Fruit fly (Drosophila melanogaster) whole organism, pupa: ENCODE results near the gene synr.

Experiments
- CG10348 ChIP-seq: fragments of 200-800 bp; sonication (Bioruptor generic); IDR thresholded peaks from 2 replicates; pipeline ENCODE4 v1.3.6; 2022; ENCODE audit warnings: missing biosample characterization, missing genetic modification characterization
- CG12605 ChIP-seq: fragments of 200-800 bp; sonication (Bioruptor generic); IDR thresholded peaks from 2 replicates; pipeline ENCODE4 v1.3.6; 2022; ENCODE audit warnings: missing biosample characterization, missing genetic modification characterization
- CG13204 ChIP-seq: fragments of 200-800 bp; sonication (Bioruptor generic); optimal IDR thresholded peaks from 2 replicates; lab custom pipeline; 2018; ENCODE audit warnings: missing biosample characterization, mild to moderate bottlenecking, missing genetic modification characterization, moderate library complexity
- CG14655 ChIP-seq: fragments of 200-800 bp; sonication (Bioruptor generic); optimal IDR thresholded peaks from 3 replicates; lab custom pipeline; 2017; ENCODE audit warnings: mild to moderate bottlenecking, missing biosample characterization, missing genetic modification reagents, missing genetic modification characterization
- CG15710 ChIP-seq: fragments of 200-800 bp; sonication (Bioruptor generic); optimal IDR thresholded peaks from 2 replicates; lab custom pipeline; 2018; ENCODE audit warnings: missing biosample characterization, mild to moderate bottlenecking, missing genetic modification characterization, moderate library complexity
- CG17806 ChIP-seq: fragments of 200-800 bp; sonication (Bioruptor generic); optimal IDR thresholded peaks from 2 replicates; lab custom pipeline; 2018; ENCODE audit warnings: missing biosample characterization, mild to moderate bottlenecking, missing genetic modification characterization, moderate library complexity
- CG32121 ChIP-seq: fragments of 200-800 bp; sonication (Bioruptor generic); IDR thresholded peaks from 2 replicates; pipeline ENCODE4 v1.3.6; 2022; ENCODE audit warnings: missing biosample characterization, missing genetic modification characterization
- CG34367 ChIP-seq: fragments of 200-800 bp; sonication (Bioruptor generic); optimal IDR thresholded peaks from 2 replicates; lab custom pipeline; 2018; ENCODE audit warnings: missing biosample characterization, mild to moderate bottlenecking, missing genetic modification characterization
- CG4496 ChIP-seq: fragments of 200-800 bp; sonication (Bioruptor generic); IDR thresholded peaks from 3 replicates; pipeline ENCODE4 v1.3.6; 2022; ENCODE audit warnings: missing biosample characterization, missing genetic modification characterization
- CG8159 ChIP-seq: fragments of 200-800 bp; sonication (Bioruptor generic); optimal IDR thresholded peaks from 3 replicates; lab custom pipeline; 2018; ENCODE audit warnings: missing biosample characterization, mild to moderate bottlenecking, missing genetic modification characterization, moderate library complexity
- CG8301 ChIP-seq: fragments of 200-800 bp; sonication (Bioruptor generic); optimal IDR thresholded peaks from 2 replicates; lab custom pipeline; 2018; ENCODE audit warnings: missing biosample characterization, mild to moderate bottlenecking, missing genetic modification characterization
- CG9948 ChIP-seq: fragments of 200-800 bp; sonication (Bioruptor generic); optimal IDR thresholded peaks from 2 replicates; lab custom pipeline; 2018; ENCODE audit warnings: missing biosample characterization, mild to moderate bottlenecking, missing genetic modification characterization, moderate library complexity
- D1 ChIP-seq: fragments of 200-800 bp; sonication (Bioruptor generic); optimal IDR thresholded peaks from 2 replicates; lab custom pipeline; 2018; ENCODE audit warnings: missing biosample characterization, mild to moderate bottlenecking, missing genetic modification characterization, moderate library complexity
- EcR ChIP-seq: fragments of 200-800 bp; sonication (Bioruptor generic); optimal IDR thresholded peaks from 3 replicates; lab custom pipeline; 2019; ENCODE audit warnings: missing biosample characterization, missing genetic modification characterization, mild to moderate bottlenecking, moderate library complexity, missing genetic modification reagents
- Ets98B ChIP-seq: fragments of 200-800 bp; sonication (Bioruptor generic); IDR thresholded peaks from 2 replicates; pipeline ENCODE4 v1.3.6; 2022; ENCODE audit warnings: missing biosample characterization, missing genetic modification characterization
- Pif1A ChIP-seq: fragments of 200-800 bp; sonication (Bioruptor generic); optimal IDR thresholded peaks from 3 replicates; lab custom pipeline; 2016; ENCODE audit warnings: missing biosample characterization, missing genetic modification characterization
- Pif1B ChIP-seq: fragments of 200-800 bp; sonication (Bioruptor generic); optimal IDR thresholded peaks from 3 replicates; lab custom pipeline; 2016; ENCODE audit warnings: missing biosample characterization, missing genetic modification characterization
- Snoo ChIP-seq: fragments of 200-800 bp; sonication (Bioruptor generic); optimal IDR thresholded peaks from 3 replicates; lab custom pipeline; 2017; ENCODE audit warnings: missing biosample characterization, mild to moderate bottlenecking, missing genetic modification characterization, inconsistent platforms
- fd96Ca ChIP-seq: fragments of 200-800 bp; sonication (Bioruptor generic); IDR thresholded peaks from 3 replicates; pipeline ENCODE4 v1.3.6; 2022; ENCODE audit warnings: missing biosample characterization, missing genetic modification characterization
- gl ChIP-seq: fragments of 200-800 bp; sonication (Bioruptor generic); optimal IDR thresholded peaks from 2 replicates; lab custom pipeline; 2018; ENCODE audit warnings: missing biosample characterization, mild to moderate bottlenecking, missing genetic modification characterization
- rn ChIP-seq: fragments of 200-800 bp; sonication (Bioruptor generic); IDR thresholded peaks from 2 replicates; pipeline ENCODE4 v1.3.6; 2022; ENCODE audit warnings: missing biosample characterization, missing genetic modification characterization

The synr gene

dm6 chr2L:4958111-4958510 lies 15.6 kb downstream of the synr start, which contains the start of gene CG34124:
TSS of gene CG34124 (plus strand) at chr2L:4958411.
- no peak for TF ChIP-seq D1 (tag; lab: Kevin White, UChicago)
- no peak for TF ChIP-seq CG4496 (GFP tag; lab: Robert Waterston, UW)
- TF ChIP-seq CG9948 (tag; lab: Kevin White, UChicago), result no peak
- no peak for TF ChIP-seq CG34367 (tag; lab: Kevin White, UChicago)
- TF ChIP-seq CG10348 (GFP tag; lab: Robert Waterston, UW), result no peak
- TF ChIP-seq Pif1B (GFP tag; lab: Kevin White, UChicago), result no peak
- TF ChIP-seq CG13204 (GFP tag; lab: Kevin White, UChicago), result no peak
- TF ChIP-seq CG8301 (tag; lab: Kevin White, UChicago), result no peak
- TF ChIP-seq CG8159 (tag; lab: Kevin White, UChicago), result no peak
- TF ChIP-seq gl (tag; lab: Kevin White, UChicago), result no peak
- TF ChIP-seq CG32121 (GFP tag; lab: Robert Waterston, UW), result no peak

- TF ChIP-seq rn, result no peak
Observed at dm6 chr2L:4965420-4965819, 22.9 kb downstream of the synr start, which contains the start of gene CG34125. TSS of gene CG34125 (plus strand) at chr2L:4965673.

- TF ChIP-seq Ets98B (GFP tag; lab: Robert Waterston, UW) (no peak), CG8159 (tag; lab: Kevin White, UChicago) (no peak), CG9948 (tag; lab: Kevin White, UChicago) (no peak), CG15710 (no peak)
Observed at dm6 chr2L:4965923-4966322, 23.4 kb downstream of the synr start.

dm6 chr2L:4967511-4967910 lies 25.0 kb downstream of the synr start, which contains the start of gene eIF3i:
TSS of gene eIF3i (minus strand) at chr2L:4967775.
- TF ChIP-seq CG12605 (GFP tag; lab: Robert Waterston, UW) (no peak), EcR (no peak), Pif1B (GFP tag; lab: Kevin White, UChicago) (no peak), CG17806 (tag; lab: Kevin White, UChicago) (no peak), CG9948 (tag; lab: Kevin White, UChicago) (no peak), rn (no peak), Snoo (no peak), CG13204 (GFP tag; lab: Kevin White, UChicago) (no peak), D1 (tag; lab: Kevin White, UChicago) (no peak), CG8159 (tag; lab: Kevin White, UChicago) (no peak), fd96Ca (GFP tag; lab: Robert Waterston, UW) (no peak), CG32121 (GFP tag; lab: Robert Waterston, UW) (no peak), CG10348 (GFP tag; lab: Robert Waterston, UW) (no peak), gl (tag; lab: Kevin White, UChicago) (no peak), CG34367 (tag; lab: Kevin White, UChicago) (no peak), CG4496 (GFP tag; lab: Robert Waterston, UW) (no peak), Ets98B (GFP tag; lab: Robert Waterston, UW) (no peak), Pif1A (GFP tag; lab: Kevin White, UChicago) (no peak), CG8301 (tag; lab: Kevin White, UChicago) (no peak)

- TF ChIP-seq CG9948 (tag; lab: Kevin White, UChicago) (no peak), CG8159 (tag; lab: Kevin White, UChicago) (no peak), Pif1B (GFP tag; lab: Kevin White, UChicago) (no peak), Snoo (no peak), Pif1A (GFP tag; lab: Kevin White, UChicago) (no peak), CG8301 (tag; lab: Kevin White, UChicago) (no peak)
Observed at dm6 chr2L:4968767-4969166, 26.2 kb downstream of the synr start, which contains the start of the genes Scox and Polr1C. TSS of gene Scox (minus strand) at chr2L:4968935. TSS of gene Polr1C (plus strand) at chr2L:4969004.

- no peak for TF ChIP-seq CG17806 (tag; lab: Kevin White, UChicago)
- no peak for TF ChIP-seq rn
- no peak for TF ChIP-seq gl (tag; lab: Kevin White, UChicago)
- TF ChIP-seq fd96Ca (GFP tag; lab: Robert Waterston, UW), result no peak
- TF ChIP-seq CG12605 (GFP tag; lab: Robert Waterston, UW), result no peak
Observed at dm6 chr2L:4971329-4971798, 28.8 kb downstream of the synr start, which contains the start of gene CG14043. TSS of gene CG14043 (plus strand) at chr2L:4971702.

dm6 chr2L:4973731-4974415 lies 31.3 kb downstream of the synr start, which contains the start of gene mRpL28:
TSS of gene mRpL28 (plus strand) at chr2L:4973976.
- peak; percentile 18; the same call in 1 of the 3 replicates for TF ChIP-seq fd96Ca (GFP tag; lab: Robert Waterston, UW)
- no peak for TF ChIP-seq CG14655 (GFP tag; lab: Kevin White, UChicago)
- peak; percentile 70 for TF ChIP-seq EcR
- 0 out of 3 replicates have a peak, but pooled peaks have one; percentile 24 for TF ChIP-seq CG4496 (GFP tag; lab: Robert Waterston, UW)
